Worm (Caenorhabditis elegans) whole organism, late embryonic: Measurements from ENCODE around the gene D1086.1.

Experiments
- ceh-19 ChIP-seq: fragments of 200-800 bp; sonication (Bioruptor generic); optimal IDR thresholded peaks from 2 replicates; lab custom pipeline; 2018; ENCODE audit warnings: mild to moderate bottlenecking, missing genetic modification characterization, missing compliant biosample characterization
- che-1 ChIP-seq: sonication (generic microtip); optimal IDR thresholded peaks from 2 replicates; lab custom pipeline; 2016; ENCODE audit warnings: mild to moderate bottlenecking, missing genetic modification characterization, missing compliant biosample characterization
- elt-2 ChIP-seq: sonication (generic microtip); optimal IDR thresholded peaks from 2 replicates; lab custom pipeline; 2016; ENCODE audit warnings: missing genetic modification reagents, missing genetic modification characterization, missing compliant biosample characterization
- hlh-8 ChIP-seq: sonication (generic microtip); optimal IDR thresholded peaks from 2 replicates; lab custom pipeline; 2016; ENCODE audit warnings: missing genotype, missing genetic modification characterization, missing compliant biosample characterization
- lin-11 ChIP-seq: fragments of 200-800 bp; sonication (Bioruptor generic); optimal IDR thresholded peaks from 2 replicates; lab custom pipeline; 2018; ENCODE audit warnings: mild to moderate bottlenecking, missing genetic modification characterization, missing compliant biosample characterization
- nfya-1 ChIP-seq: sonication (generic microtip); optimal IDR thresholded peaks from 2 replicates; lab custom pipeline; 2017; ENCODE audit warnings: missing genetic modification characterization, mild to moderate bottlenecking, missing compliant biosample characterization, antibody characterized with exemption, moderate library complexity
- nhr-11 ChIP-seq: fragments of 150-350 bp; optimal IDR thresholded peaks from 2 replicates; lab custom pipeline; 2014; ENCODE audit warnings: missing biosample characterization, missing genetic modification characterization
- npax-4 ChIP-seq: sonication (generic microtip); optimal IDR thresholded peaks from 2 replicates; lab custom pipeline; 2016; ENCODE audit warnings: missing genetic modification characterization, missing compliant biosample characterization
- pha-2 ChIP-seq: sonication (generic microtip); optimal IDR thresholded peaks from 2 replicates; lab custom pipeline; 2017; ENCODE audit warnings: mild to moderate bottlenecking, missing genetic modification characterization, missing compliant biosample characterization
- pros-1 ChIP-seq: fragments of 150-350 bp; optimal IDR thresholded peaks from 2 replicates; lab custom pipeline; 2014; ENCODE audit warnings: missing biosample characterization, missing genetic modification reagents, missing genetic modification characterization
- tbx-2 ChIP-seq: sonication (generic microtip); optimal IDR thresholded peaks from 2 replicates; lab custom pipeline; 2016; ENCODE audit warnings: missing genetic modification characterization, missing compliant biosample characterization

ce11 chrV:14092403-14092802 lies 6.3 kb upstream of the D1086.1 start, which contains the start of gene D1086.3:
- TF ChIP-seq hlh-8 (tag; lab: Kevin White, UChicago) (no peak), nfya-1 (tag; lab: Kevin White, UChicago) (no peak), pros-1 (tag; lab: Kevin White, UChicago) (no peak), pha-2 (tag; lab: Kevin White, UChicago) (no peak), elt-2 (tag; lab: Kevin White, UChicago) (no peak), lin-11 (tag; lab: Kevin White, UChicago) (no peak), nhr-11 (tag; lab: Kevin White, UChicago) (no peak), che-1 (tag; lab: Kevin White, UChicago) (no peak), npax-4 (tag; lab: Kevin White, UChicago) (no peak), tbx-2 (tag; lab: Kevin White, UChicago) (no peak), ceh-19 (no peak)
